Worm (Caenorhabditis elegans) whole organism, dauer: ENCODE measurements around the gene pes-8.

Source experiments
- unc-62 ChIP-seq: sonication (generic microtip); optimal IDR thresholded peaks from 2 replicates; lab custom pipeline; 2017; ENCODE audit warnings: missing biosample characterization, missing genetic modification reagents, missing genetic modification characterization

pes-8 gene

DNA sequence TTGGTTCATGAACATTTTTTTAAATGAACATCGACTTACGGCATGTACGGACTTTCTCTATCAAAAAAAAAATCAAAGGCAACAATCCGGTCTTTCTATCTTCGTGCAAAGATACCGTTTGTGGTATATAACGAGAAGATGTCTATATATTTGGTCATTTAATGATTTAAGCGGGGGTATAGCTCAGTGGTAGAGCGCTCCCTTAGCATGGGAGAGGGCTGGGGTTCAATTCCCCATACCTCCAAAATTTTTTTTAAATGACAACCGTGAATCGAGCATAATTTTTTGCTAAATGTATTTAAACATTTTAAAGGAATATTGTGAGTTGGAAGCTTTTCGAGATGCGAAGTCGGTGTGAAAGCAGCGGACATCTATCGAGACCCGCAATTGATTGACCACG, 12.9 kb upstream of the pes-8 start:
- TF ChIP-seq unc-62 (GFP tag; lab: Kevin White, UChicago), result no peak

DNA sequence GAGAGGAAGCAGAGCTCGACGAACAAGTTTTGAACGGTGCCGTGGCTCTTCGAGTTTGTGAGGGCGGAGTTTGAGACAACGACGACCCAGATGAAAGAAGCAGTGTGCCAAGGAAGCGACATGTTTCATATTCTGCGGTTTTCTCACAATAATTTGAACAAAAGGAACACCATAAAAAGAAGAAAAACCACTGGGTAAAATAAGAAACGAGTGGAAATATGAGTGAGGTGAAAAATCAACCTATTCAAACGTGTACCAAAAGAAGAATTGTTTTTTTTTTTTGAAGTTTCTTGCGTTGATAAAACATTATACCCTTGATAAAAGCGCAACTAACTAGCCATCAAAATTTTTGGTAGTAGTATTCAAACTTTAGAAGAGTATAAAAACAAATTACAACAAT, 9.5 kb upstream of the pes-8 start, which contains the start of gene lgc-4:
lgc-4 (minus strand) TSS at position 101 of the 400 bp plus-strand sequence.
- TF ChIP-seq unc-62 (GFP tag; lab: Kevin White, UChicago), result no peak

DNA sequence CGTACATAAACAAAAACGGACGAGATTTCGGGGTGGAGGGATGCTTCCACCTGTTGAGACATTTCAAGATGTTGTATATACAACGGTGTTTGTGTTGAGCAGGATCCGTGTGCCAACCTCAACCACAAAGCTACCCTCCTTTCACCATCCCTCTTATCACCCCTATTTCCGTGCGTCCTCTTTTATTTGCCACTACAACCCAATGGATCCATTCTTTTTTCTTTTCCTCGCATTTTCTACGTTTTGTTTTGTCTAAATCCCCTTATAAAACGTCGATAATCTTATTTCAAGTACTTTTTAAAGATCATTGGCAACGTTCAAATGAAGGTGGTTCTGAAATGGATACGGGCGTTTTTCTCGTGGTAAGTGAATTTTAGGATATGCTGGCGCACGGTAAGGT, 8.3 kb upstream of the pes-8 start, which contains the start of gene gpa-12:
gpa-12 (plus strand) TSS at position 301 of the 400 bp plus-strand sequence.
- TF ChIP-seq unc-62 (GFP tag; lab: Kevin White, UChicago), result no peak

DNA sequence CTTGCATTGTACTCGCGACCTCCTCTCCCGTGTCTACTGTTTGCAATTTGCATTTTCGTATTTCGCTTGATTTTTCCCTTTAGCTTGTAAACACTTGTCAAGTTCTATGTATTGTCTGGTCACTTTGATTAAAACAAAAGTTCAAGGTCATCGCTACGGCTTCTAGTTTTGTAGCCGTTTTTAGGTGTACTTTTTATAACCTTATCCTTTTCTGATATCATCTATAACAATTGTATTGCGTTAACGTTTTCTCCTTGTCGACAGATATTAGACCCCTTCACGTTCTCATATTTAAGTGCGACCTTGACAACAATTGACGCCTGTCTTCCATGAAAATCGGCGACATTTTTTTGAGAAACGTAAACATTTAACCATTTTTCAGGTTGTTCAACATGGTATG, 5.0 kb upstream of the pes-8 start:
- TF ChIP-seq unc-62 (GFP tag; lab: Kevin White, UChicago), result no peak

DNA sequence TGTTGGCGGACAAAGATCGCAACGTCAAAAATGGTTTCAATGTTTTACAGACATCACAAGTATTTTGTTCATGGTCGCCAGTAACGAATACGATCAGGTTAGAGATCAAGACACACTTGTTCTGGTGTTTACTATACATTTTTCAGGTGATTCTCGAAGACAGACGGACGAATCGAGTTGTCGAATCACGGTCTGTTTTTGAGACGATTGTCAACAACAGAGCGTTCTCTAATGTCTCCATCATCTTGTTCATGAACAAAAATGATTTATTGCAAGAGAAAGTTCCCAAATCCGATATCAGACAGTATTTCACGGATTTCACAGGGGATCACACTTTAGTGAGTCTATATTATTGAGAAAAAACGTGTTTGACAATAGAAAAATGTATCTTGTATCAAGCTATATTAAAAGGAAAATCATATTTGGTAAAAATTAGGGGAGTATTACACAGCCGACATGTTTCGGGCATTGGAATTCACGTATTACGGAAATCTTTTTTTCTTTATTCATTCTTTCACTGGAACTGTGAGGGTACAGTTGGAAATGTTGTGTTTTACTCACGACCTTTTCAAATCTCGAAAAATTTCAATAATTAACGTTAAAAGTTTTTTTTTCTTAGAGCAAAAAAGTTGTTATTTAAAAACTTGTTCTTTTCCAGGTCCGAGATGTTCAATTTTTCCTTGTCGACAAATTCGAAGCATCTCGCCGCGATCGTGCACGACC, 3.3 kb upstream of the pes-8 start:
- no peak for TF ChIP-seq unc-62 (GFP tag; lab: Kevin White, UChicago)

DNA sequence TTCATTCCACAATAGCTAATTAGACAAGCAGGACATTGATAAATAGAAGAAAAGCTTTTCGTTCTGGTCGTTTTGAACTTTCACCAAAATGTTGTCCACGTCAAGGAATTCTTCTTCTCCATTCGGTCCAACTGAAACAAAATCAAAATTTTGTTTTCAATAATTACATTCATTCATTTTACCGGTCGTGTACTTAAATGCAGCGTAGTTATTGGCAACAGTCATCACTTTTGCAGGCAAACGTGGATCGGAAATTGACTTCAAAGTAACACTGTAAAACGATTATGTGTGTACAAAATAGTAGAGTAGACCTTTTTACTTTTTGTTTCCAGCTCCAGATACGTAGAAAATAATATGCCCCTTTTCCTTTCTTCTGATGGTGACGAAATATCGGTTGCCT, 4.4 kb downstream of the pes-8 start:
- TF ChIP-seq unc-62 (GFP tag; lab: Kevin White, UChicago), result no peak

DNA sequence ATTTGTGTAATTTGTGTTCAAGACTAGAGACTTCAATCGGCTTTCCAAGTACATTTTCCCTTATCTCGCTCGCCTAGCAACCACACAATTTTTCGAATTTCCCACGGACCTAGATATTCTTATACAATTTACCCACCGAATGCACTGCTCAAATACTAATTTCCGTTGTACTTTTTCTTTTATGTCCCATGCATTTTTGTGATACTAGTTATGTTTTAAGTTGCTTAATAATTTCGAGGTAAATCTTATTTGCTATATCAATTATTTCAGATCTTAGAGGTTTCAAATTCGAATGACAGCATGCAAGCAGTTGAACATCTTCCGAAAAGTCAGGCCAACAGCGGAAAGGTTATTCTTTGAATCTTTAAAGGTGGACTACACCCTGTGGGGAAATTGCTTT, 8.0 kb downstream of the pes-8 start, which contains the start of gene F18G5.1:
F18G5.1 (plus strand) TSS at position 301 of the 400 bp plus-strand sequence.
- no peak for TF ChIP-seq unc-62 (GFP tag; lab: Kevin White, UChicago)

DNA sequence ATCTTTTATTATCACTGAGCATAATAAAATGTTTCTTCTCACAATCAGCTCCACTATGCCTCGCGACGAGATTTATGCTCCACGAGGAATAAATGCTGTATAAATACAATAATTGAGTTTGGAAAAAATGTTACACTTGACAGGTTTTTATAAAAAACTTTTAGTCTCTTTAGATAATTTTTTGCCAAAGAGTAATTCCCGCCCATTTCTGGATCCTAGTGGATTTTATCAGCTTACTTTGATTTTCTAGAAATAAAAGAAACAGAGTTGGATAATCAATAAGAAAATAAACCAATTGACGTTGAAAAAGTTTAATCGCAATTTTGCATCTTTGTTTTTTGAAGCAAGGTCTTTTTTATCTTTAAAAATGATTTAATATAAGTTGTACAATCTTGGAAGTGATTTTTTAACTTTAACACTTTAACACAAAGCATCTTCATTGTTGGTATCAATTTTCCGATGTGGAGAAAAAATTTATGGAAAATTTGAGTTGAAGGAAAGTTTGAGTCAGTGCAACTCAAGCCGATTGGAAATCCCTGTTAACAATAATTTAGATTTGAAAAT, 10.1 kb downstream of the pes-8 start:
- no peak for TF ChIP-seq unc-62 (GFP tag; lab: Kevin White, UChicago)

DNA sequence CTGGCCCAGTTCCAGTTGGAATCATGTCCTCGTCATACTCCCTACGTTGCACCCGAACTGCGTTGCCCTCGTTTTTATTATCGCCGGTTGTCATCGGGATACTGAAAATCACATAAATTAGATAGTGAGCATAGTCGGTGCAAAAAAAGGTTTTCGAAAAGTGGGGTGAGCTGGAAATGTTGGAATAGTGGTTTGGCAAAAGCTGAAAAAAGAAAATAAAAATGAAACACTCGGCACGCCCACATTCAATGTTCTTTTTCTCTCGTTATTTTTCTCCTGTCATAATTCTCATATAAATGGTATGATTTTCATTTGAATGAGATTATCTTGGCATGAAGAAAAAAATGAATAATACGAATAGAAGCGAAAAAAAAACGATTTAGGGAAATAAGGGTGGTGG, 12.6 kb downstream of the pes-8 start, which contains the start of gene F18G5.6:
F18G5.6 (minus strand) TSS at position 101 of the 400 bp plus-strand sequence.
- no peak for TF ChIP-seq unc-62 (GFP tag; lab: Kevin White, UChicago)

DNA sequence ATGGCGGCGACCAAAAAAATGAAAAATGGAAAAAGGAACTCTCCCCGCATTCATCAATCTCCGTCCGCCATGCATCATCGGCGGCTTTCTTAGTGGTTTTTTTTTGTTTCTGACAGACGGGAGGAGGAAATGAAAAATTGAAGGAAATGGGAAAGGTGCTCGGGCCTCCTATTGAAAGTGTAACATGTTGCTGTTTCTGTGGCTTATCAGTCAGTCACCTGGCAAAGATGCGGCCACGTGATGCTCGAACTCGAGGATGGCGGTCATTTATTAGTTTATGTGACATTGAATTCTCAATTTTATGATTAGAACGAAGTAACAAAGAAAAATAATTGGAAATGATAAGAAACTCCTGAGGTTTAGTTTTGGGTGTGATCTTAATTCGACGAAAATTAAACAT, 13.0 kb downstream of the pes-8 start:
- no peak for TF ChIP-seq unc-62 (GFP tag; lab: Kevin White, UChicago)

DNA sequence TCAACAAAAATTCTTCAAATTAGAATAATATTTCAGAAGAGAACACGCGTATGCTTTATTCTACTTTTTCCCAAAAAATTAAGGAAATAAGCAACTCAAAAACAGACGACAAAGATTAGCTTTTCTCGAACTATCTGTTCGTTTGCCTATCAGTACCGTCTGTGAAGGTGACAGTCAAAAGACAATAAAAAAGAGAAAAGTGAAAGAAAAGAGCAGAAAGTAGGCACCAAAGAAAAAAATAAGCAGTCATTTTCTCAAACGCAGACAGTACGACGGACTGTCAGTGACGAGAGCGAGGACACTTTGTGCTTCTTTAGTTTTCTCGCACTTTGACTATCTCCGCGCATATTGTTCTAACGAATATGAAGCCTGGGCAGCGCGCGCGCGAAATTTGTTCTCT, 14.9 kb downstream of the pes-8 start:
- no peak for TF ChIP-seq unc-62 (GFP tag; lab: Kevin White, UChicago)

DNA sequence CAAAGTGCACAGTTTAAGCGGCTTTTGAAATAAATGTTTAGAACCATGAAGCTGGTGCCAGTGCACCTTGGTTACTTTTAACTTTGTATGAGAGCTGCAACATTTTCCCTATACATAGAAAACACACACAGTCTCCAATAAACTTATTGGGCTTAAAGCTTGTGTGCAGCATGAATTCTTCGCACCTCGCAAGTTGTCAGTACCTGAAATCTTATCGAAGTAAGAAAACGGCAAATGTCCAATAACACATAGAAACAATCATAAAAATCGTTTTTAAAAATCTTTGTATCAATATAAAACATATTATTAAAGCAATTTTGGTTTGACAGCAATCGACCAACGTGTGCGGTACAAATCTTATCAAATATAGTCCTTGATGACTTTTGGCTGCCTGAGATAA, 16.8 kb downstream of the pes-8 start:
- no peak for TF ChIP-seq unc-62 (GFP tag; lab: Kevin White, UChicago)

DNA sequence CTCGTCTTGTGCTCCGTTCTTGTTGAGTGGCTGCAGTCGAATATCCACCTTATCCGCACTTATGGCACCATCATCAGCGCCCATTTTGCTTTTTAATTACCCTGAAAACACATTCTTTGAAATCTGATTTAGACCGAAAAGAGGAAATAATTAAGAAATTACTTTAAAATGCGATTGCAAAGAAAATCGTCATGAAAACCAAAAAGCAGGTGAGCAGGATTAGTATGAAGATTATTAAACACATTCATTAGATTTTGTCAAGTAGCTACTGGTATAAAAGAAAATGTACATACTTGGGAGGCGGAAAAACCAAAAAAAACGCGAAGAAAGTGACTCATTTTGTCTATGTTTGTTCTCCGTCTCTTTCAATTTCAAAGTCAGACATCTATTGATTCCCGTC, 19.2 kb downstream of the pes-8 start, which contains the start of gene B0416.5:
B0416.5 (minus strand) TSS at position 101 of the 400 bp plus-strand sequence.
- no peak for TF ChIP-seq unc-62 (GFP tag; lab: Kevin White, UChicago)

DNA sequence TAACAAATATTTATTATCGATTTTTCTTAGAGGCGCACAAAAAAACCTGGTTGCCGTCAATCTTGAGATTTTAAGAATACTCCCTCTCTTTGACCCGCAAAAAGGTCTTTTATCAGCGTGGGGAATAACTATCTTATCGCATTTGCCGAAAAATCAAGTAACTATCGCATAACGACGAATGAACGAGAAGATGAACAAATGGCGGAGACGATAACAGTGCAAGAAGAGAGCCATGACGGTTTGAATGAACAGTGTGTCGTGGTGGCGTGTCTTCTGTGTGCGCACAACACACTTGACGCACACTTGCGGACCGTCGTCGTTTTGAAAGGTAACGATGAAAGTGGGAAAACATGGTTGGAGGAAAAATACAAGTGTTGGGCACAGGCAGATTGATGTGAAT, 20.3 kb downstream of the pes-8 start:
- no peak for TF ChIP-seq unc-62 (GFP tag; lab: Kevin White, UChicago)

DNA sequence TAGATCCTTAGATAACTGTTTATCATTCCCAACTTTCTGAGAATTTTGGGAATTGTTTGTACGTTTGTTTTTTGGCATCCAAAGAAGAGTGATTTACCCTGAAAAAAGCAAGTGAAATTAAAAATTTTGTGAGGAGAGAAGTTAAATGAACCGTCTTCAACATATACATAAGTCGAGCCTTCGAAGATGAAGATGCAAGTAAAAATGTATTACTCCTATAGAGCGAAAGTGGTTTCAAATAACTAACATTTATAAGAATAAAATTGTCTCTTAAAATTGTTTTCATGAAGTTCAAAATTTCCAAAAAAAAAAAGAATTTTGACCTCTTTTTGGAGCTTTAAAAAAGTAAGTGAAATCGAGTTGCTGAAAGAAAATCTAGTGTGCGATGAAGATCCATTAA, 23.0 kb downstream of the pes-8 start, which contains the start of gene B0416.10:
B0416.10 (minus strand) TSS at position 101 of the 400 bp plus-strand sequence.
- TF ChIP-seq unc-62 (GFP tag; lab: Kevin White, UChicago), result no peak

DNA sequence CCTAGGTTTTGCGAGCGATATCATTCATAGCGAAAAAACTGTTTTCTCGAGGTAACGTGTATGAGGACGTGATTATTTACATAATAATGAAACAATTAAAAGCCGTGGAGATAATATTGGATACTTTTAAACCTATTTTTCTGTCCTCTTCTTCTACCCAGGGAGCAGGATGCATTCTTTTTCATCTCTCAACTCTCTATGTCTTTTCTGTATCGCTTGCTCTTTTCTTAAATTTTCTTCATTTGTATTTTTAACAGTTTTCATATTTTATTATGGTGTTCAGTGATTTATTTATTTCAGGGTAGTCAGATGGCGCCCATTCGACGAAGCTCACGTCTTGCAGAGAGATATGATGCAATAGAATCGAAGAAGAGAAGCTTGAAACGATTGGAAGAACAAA, 27.1 kb downstream of the pes-8 start, which contains the start of gene B0416.4:
B0416.4 (plus strand) TSS at position 301 of the 400 bp plus-strand sequence.
- TF ChIP-seq unc-62 (GFP tag; lab: Kevin White, UChicago), result no peak
